Worm (Caenorhabditis elegans) whole organism, L4/young adult: ENCODE data around the gene emb-27.

ENCODE experiments used
- W03F9.2 ChIP-seq: fragments of 150-350 bp; optimal IDR thresholded peaks from 2 replicates; lab custom pipeline; 2014; ENCODE audit warnings: missing biosample characterization, missing genetic modification characterization
- dao-5 ChIP-seq: sonication (generic microtip); optimal IDR thresholded peaks from 2 replicates; lab custom pipeline; 2016; ENCODE audit warnings: missing genotype, missing genetic modification characterization, moderate library complexity, missing compliant biosample characterization

- TF ChIP-seq W03F9.2 (tag; lab: Kevin White, UChicago) (peak; percentile 96), dao-5 (tag; lab: Kevin White, UChicago) (no peak)
Measured at ce11 chrII:8185016-8185493, 23.1 kb upstream of the emb-27 start, which contains the start of the genes mig-5 and cct-1.
